Worm (Caenorhabditis elegans) whole organism, young adult: ENCODE data around the gene rpc-11.
A peak's percentile ranks its signal among the peaks of the same experiment; 100 is the strongest.

Experiments
- B0261.1 ChIP-seq: sonication (generic microtip); optimal IDR thresholded peaks from 2 replicates; lab custom pipeline; 2016; ENCODE audit warnings: mild to moderate bottlenecking, missing genetic modification characterization, moderate library complexity, missing compliant biosample characterization
- B0336.3 ChIP-seq: fragments of 200-800 bp; sonication (Bioruptor generic); IDR thresholded peaks from 2 replicates; pipeline ENCODE4 v1.3.6; 2022; ENCODE audit warnings: missing genetic modification characterization, missing compliant biosample characterization
- D2030.7 ChIP-seq: fragments of 200-800 bp; sonication (Bioruptor generic); IDR thresholded peaks from 2 replicates; pipeline ENCODE4 v1.3.6; 2022; ENCODE audit warnings: missing genetic modification reagents, missing genetic modification characterization, missing compliant biosample characterization
- F39B2.1 ChIP-seq: fragments of 200-800 bp; sonication (Bioruptor generic); IDR thresholded peaks from 2 replicates; pipeline ENCODE4 v1.3.6; 2022; ENCODE audit warnings: missing genetic modification reagents, missing genetic modification characterization, missing compliant biosample characterization
- T07F8.4 ChIP-seq: sonication (generic microtip); optimal IDR thresholded peaks from 2 replicates; lab custom pipeline; 2016; ENCODE audit warnings: mild to moderate bottlenecking, missing genetic modification characterization, moderate library complexity, missing compliant biosample characterization
- Y53G8AR.9 ChIP-seq: fragments of 200-800 bp; sonication (Bioruptor generic); conservative IDR thresholded peaks from 2 replicates; pipeline ENCODE4 v1.3.6; 2022; ENCODE audit warnings: missing genetic modification reagents, missing genetic modification characterization, missing compliant biosample characterization
- Y56A3A.18 ChIP-seq: fragments of 200-800 bp; sonication (Bioruptor generic); IDR thresholded peaks from 2 replicates; pipeline ENCODE4 v1.3.6; 2022; ENCODE audit warnings: missing genetic modification reagents, missing genetic modification characterization, missing compliant biosample characterization
- Y67H2A.10 ChIP-seq: fragments of 200-800 bp; sonication (Bioruptor generic); conservative IDR thresholded peaks from 2 replicates; pipeline ENCODE4 v1.3.6; 2022; ENCODE audit warnings: missing genetic modification reagents, missing genetic modification characterization, missing compliant biosample characterization
- Y95B8A.8 ChIP-seq: fragments of 200-800 bp; sonication (Bioruptor generic); IDR thresholded peaks from 2 replicates; pipeline ENCODE4 v1.3.6; 2022; ENCODE audit warnings: missing genetic modification reagents, missing genetic modification characterization, missing compliant biosample characterization
- aptf-2 ChIP-seq: fragments of 200-800 bp; sonication (Bioruptor generic); conservative IDR thresholded peaks from 2 replicates; pipeline ENCODE4 v1.3.6; 2022; ENCODE audit warnings: missing genetic modification reagents, missing genetic modification characterization, missing compliant biosample characterization
- aptf-3 ChIP-seq: fragments of 200-800 bp; sonication (Bioruptor generic); IDR thresholded peaks from 2 replicates; pipeline ENCODE4 v1.3.6; 2022; ENCODE audit warnings: missing genetic modification characterization, missing compliant biosample characterization
- atf-7 ChIP-seq: sonication (generic microtip); optimal IDR thresholded peaks from 2 replicates; lab custom pipeline; 2017; ENCODE audit warnings: mild to moderate bottlenecking, missing genetic modification characterization, missing compliant biosample characterization
- attf-6 ChIP-seq: fragments of 200-800 bp; sonication (Bioruptor generic); IDR thresholded peaks from 2 replicates; pipeline ENCODE4 v1.3.6; 2022; ENCODE audit warnings: missing genetic modification reagents, missing genetic modification characterization, missing compliant biosample characterization
- bed-2 ChIP-seq: fragments of 200-800 bp; sonication (Bioruptor generic); IDR thresholded peaks from 2 replicates; pipeline ENCODE4 v1.3.6; 2022; ENCODE audit warnings: missing genetic modification reagents, missing genetic modification characterization, missing compliant biosample characterization
- ccch-3 ChIP-seq: fragments of 200-800 bp; sonication (Bioruptor generic); optimal IDR thresholded peaks from 2 replicates; lab custom pipeline; 2018; ENCODE audit warnings: mild to moderate bottlenecking, missing genetic modification characterization, missing compliant biosample characterization
- cebp-1 ChIP-seq, 2 experiments: fragments of 200-800 bp in 1 of 2; sonication (Bioruptor generic) in 1 of 2; sonication (generic microtip) in 1 of 2; IDR thresholded peaks in 1 of 2; optimal IDR thresholded peaks in 1 of 2; 2 replicates each; pipeline versions ENCODE4 v1.3.6 to Lab custom; 2017 to 2022; ENCODE audit warnings: missing compliant biosample characterization in 2 of 2, missing genetic modification characterization in 2 of 2, mild to moderate bottlenecking in 1 of 2, missing genetic modification reagents in 1 of 2, moderate library complexity in 1 of 2
- ceh-100 ChIP-seq: fragments of 200-800 bp; sonication (Bioruptor generic); IDR thresholded peaks from 2 replicates; pipeline ENCODE4 v1.3.6; 2022; ENCODE audit warnings: missing genetic modification reagents, missing genetic modification characterization, missing compliant biosample characterization
- ceh-58 ChIP-seq: fragments of 200-800 bp; sonication (Bioruptor generic); IDR thresholded peaks from 2 replicates; pipeline ENCODE4 v1.3.6; 2022; ENCODE audit warnings: missing genetic modification characterization, missing compliant biosample characterization
- ceh-79 ChIP-seq: sonication (generic microtip); optimal IDR thresholded peaks from 2 replicates; lab custom pipeline; 2017; ENCODE audit warnings: mild to moderate bottlenecking, missing genetic modification characterization, missing compliant biosample characterization
- chd-7 ChIP-seq: sonication (generic microtip); optimal IDR thresholded peaks from 2 replicates; lab custom pipeline; 2016; ENCODE audit warnings: mild to moderate bottlenecking, missing genetic modification characterization, moderate library complexity, missing compliant biosample characterization
- die-1 ChIP-seq: sonication (generic microtip); optimal IDR thresholded peaks from 2 replicates; lab custom pipeline; 2016; ENCODE audit warnings: missing genotype, mild to moderate bottlenecking, missing genetic modification characterization, missing compliant biosample characterization
- dox-1 ChIP-seq: fragments of 200-800 bp; sonication (Bioruptor generic); IDR thresholded peaks from 2 replicates; pipeline ENCODE4 v1.3.6; 2022; ENCODE audit warnings: missing genetic modification reagents, missing genetic modification characterization, missing compliant biosample characterization
- dpl-1 ChIP-seq: fragments of 150-350 bp; optimal IDR thresholded peaks from 2 replicates; lab custom pipeline; 2014; ENCODE audit warnings: missing biosample characterization, missing genetic modification reagents, missing genetic modification characterization
- efl-1 ChIP-seq: fragments of 150-350 bp; optimal IDR thresholded peaks from 2 replicates; lab custom pipeline; 2014; ENCODE audit warnings: missing biosample characterization, missing genetic modification reagents, missing genetic modification characterization
- gei-17 ChIP-seq: fragments of 200-800 bp; sonication (Bioruptor generic); optimal IDR thresholded peaks from 2 replicates; lab custom pipeline; 2018; ENCODE audit warnings: mild to moderate bottlenecking, missing genetic modification characterization, missing compliant biosample characterization
- hlh-12 ChIP-seq: sonication (generic microtip); optimal IDR thresholded peaks from 2 replicates; lab custom pipeline; 2016; ENCODE audit warnings: missing genetic modification characterization, missing compliant biosample characterization
- let-607 ChIP-seq, 2 experiments: fragments of 200-800 bp in 1 of 2; sonication (Bioruptor generic) in 1 of 2; sonication (generic microtip) in 1 of 2; optimal IDR thresholded peaks; 2 replicates each; lab custom pipeline; 2016 to 2018; ENCODE audit warnings: mild to moderate bottlenecking in 2 of 2, missing compliant biosample characterization in 2 of 2, missing genetic modification characterization in 2 of 2, moderate library complexity in 2 of 2, missing genotype in 1 of 2
- lin-40 ChIP-seq: sonication (generic microtip); optimal IDR thresholded peaks from 2 replicates; lab custom pipeline; 2016; ENCODE audit warnings: missing genetic modification characterization, mild to moderate bottlenecking, missing compliant biosample characterization, missing genotype, missing genetic modification reagents
- lin-54 ChIP-seq: fragments of 200-800 bp; sonication (Bioruptor generic); optimal IDR thresholded peaks from 2 replicates; lab custom pipeline; 2018; ENCODE audit warnings: mild to moderate bottlenecking, missing genetic modification characterization, missing compliant biosample characterization
- madf-10 ChIP-seq: sonication (generic microtip); optimal IDR thresholded peaks from 2 replicates; lab custom pipeline; 2016; ENCODE audit warnings: mild to moderate bottlenecking, missing genetic modification characterization, missing compliant biosample characterization
- madf-3 ChIP-seq: fragments of 200-800 bp; sonication (Bioruptor generic); IDR thresholded peaks from 2 replicates; pipeline ENCODE4 v1.3.6; 2022; ENCODE audit warnings: missing genetic modification reagents, missing genetic modification characterization, missing compliant biosample characterization
- madf-6 ChIP-seq: fragments of 200-800 bp; sonication (Bioruptor generic); IDR thresholded peaks from 2 replicates; pipeline ENCODE4 v1.3.6; 2022; ENCODE audit warnings: missing genetic modification reagents, missing genetic modification characterization, missing compliant biosample characterization
- mcd-1 ChIP-seq: fragments of 200-800 bp; sonication (Bioruptor generic); IDR thresholded peaks from 2 replicates; pipeline ENCODE4 v1.3.6; 2022; ENCODE audit warnings: missing genetic modification reagents, missing genetic modification characterization, missing compliant biosample characterization
- nfya-2 ChIP-seq: fragments of 200-800 bp; sonication (Bioruptor generic); IDR thresholded peaks from 2 replicates; pipeline ENCODE4 v1.3.6; 2022; ENCODE audit warnings: missing genetic modification reagents, missing genetic modification characterization, missing compliant biosample characterization
- nhr-80 ChIP-seq: sonication (generic microtip); optimal IDR thresholded peaks from 2 replicates; lab custom pipeline; 2016; ENCODE audit warnings: missing genetic modification characterization, missing compliant biosample characterization
- pbrm-1 ChIP-seq: fragments of 200-800 bp; sonication (Bioruptor generic); IDR thresholded peaks from 2 replicates; pipeline ENCODE4 v1.3.6; 2022; ENCODE audit warnings: missing genetic modification reagents, missing genetic modification characterization, missing compliant biosample characterization
- rcor-1 ChIP-seq: fragments of 200-800 bp; sonication (Bioruptor generic); IDR thresholded peaks from 2 replicates; pipeline ENCODE4 v1.3.6; 2022; ENCODE audit warnings: missing genetic modification reagents, missing genetic modification characterization, missing compliant biosample characterization
- rec-8 ChIP-seq, 2 experiments: sonication (generic microtip); optimal IDR thresholded peaks; 2 replicates each; lab custom pipeline; 2016; ENCODE audit warnings: mild to moderate bottlenecking in 2 of 2, missing genetic modification characterization in 2 of 2, missing genetic modification reagents in 2 of 2, missing genotype in 2 of 2, missing biosample characterization in 1 of 2, missing compliant biosample characterization in 1 of 2, moderate library complexity in 1 of 2
- repo-1 ChIP-seq: sonication (generic microtip); optimal IDR thresholded peaks from 2 replicates; lab custom pipeline; 2017; ENCODE audit warnings: mild to moderate bottlenecking, missing genetic modification characterization, missing compliant biosample characterization
- sea-2 ChIP-seq: fragments of 200-800 bp; sonication (Bioruptor generic); IDR thresholded peaks from 2 replicates; pipeline ENCODE4 v1.3.6; 2022; ENCODE audit warnings: missing genetic modification characterization, missing compliant biosample characterization
- snpc-1.3 ChIP-seq: sonication (generic microtip); optimal IDR thresholded peaks from 2 replicates; lab custom pipeline; 2017; ENCODE audit warnings: missing genetic modification characterization, mild to moderate bottlenecking, missing compliant biosample characterization, antibody characterized with exemption, moderate library complexity, missing genotype, missing genetic modification reagents; ENCODE audit not compliant: insufficient read depth
- snpc-4 ChIP-seq, 5 experiments: fragments of 150-350 bp in 1 of 5; sonication (generic microtip) in 4 of 5; optimal IDR thresholded peaks; 2 replicates each; lab custom pipeline; 2014 to 2018; ENCODE audit warnings: missing genetic modification characterization in 5 of 5, missing biosample characterization in 3 of 5, antibody characterized with exemption in 2 of 5, mild to moderate bottlenecking in 2 of 5, missing compliant biosample characterization in 2 of 5, missing genotype in 2 of 5, moderate library complexity in 2 of 5, missing genetic modification reagents in 1 of 5
- tbp1 ChIP-seq: fragments of 200-800 bp; sonication (Bioruptor generic); optimal IDR thresholded peaks from 2 replicates; lab custom pipeline; 2018; ENCODE audit warnings: mild to moderate bottlenecking, missing genetic modification characterization, missing compliant biosample characterization
- unc-62 ChIP-seq: fragments of 150-350 bp; optimal IDR thresholded peaks from 2 replicates; lab custom pipeline; 2014; ENCODE audit warnings: missing biosample characterization, missing genetic modification reagents, missing genetic modification characterization
- xnd-1 ChIP-seq: sonication (generic microtip); optimal IDR thresholded peaks from 2 replicates; lab custom pipeline; 2016; ENCODE audit warnings: missing genotype, missing genetic modification reagents, missing genetic modification characterization, missing compliant biosample characterization

Gene rpc-11

DNA sequence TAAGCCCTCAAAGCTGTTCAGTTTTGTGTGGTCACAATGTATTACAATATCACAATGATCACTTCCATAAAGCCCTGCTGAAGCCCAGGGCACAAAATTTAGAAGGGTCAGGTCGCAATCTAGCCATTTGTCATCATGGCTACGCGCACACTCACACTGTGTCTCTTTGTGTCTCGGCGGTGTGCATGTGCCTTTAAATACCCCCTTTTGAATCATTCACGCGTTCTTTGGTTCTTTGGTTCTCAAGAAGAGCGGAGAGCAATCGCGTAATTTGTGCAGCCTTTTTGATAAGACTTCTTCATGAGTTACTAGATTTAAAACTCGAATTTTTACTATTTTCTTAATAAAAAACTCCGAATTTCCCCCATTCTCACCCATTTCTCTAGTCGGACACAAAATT lies 45.2 kb upstream of the rpc-11 start:
- TF ChIP-seq mcd-1 (GFP tag; lab: Robert Waterston, UW), result 0 out of 2 replicates have a peak, but pooled peaks have one; percentile 14
- TF ChIP-seq nhr-80 (tag; lab: Kevin White, UChicago), result peak; percentile 69
- TF ChIP-seq dox-1 (GFP tag; lab: Robert Waterston, UW), result peak; percentile 20; the same call in 1 of the 2 replicates
- no peak for TF ChIP-seq madf-6 (GFP tag; lab: Robert Waterston, UW)
- TF ChIP-seq unc-62, result no peak
- TF ChIP-seq tbp1 (GFP tag; lab: Kevin White, UChicago), result peak; percentile 34
- no peak for TF ChIP-seq F39B2.1
- no peak for TF ChIP-seq madf-3

DNA sequence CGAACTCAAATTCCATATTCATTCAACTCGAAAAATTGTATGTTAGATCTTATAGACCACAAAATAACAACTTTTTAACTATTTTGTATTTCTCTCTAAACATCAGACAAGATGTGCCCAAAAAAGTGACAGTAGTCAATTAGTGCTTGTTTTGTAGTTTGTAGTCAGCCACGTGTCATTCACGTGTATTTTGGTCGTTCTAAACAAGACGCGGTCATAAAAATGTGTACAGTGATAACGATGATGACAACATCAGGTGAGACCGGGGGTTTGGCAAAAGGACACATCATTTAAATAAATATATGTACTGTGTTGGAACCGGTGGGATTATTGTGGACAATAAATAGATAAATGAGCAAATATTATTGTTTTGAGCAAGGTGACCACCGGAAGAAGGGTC lies 44.4 kb upstream of the rpc-11 start:
- TF ChIP-seq dpl-1 (GFP tag; lab: Kevin White, UChicago), result no peak
- TF ChIP-seq Y67H2A.10, result no peak
- no peak for TF ChIP-seq madf-10
- no peak for TF ChIP-seq ccch-3 (GFP tag; lab: Kevin White, UChicago)
- no peak for TF ChIP-seq bed-2 (GFP tag; lab: Robert Waterston, UW)
- TF ChIP-seq lin-40 (tag; lab: Kevin White, UChicago), result peak; percentile 33
- no peak for TF ChIP-seq B0261.1 (tag; lab: Kevin White, UChicago)
- no peak for TF ChIP-seq chd-7 (tag; lab: Kevin White, UChicago)
- TF ChIP-seq atf-7, result peak; percentile 67
- TF ChIP-seq die-1, result no peak
- TF ChIP-seq efl-1 (GFP tag; lab: Kevin White, UChicago), result no peak
- 0 out of 2 replicates have a peak, but pooled peaks have one; percentile 22 for TF ChIP-seq Y95B8A.8
- TF ChIP-seq nhr-80 (tag; lab: Kevin White, UChicago), result peak; percentile 65
- no peak for TF ChIP-seq rcor-1 (GFP tag; lab: Robert Waterston, UW)
- no peak for TF ChIP-seq ceh-58 (GFP tag; lab: Robert Waterston, UW)
- no peak for TF ChIP-seq gei-17 (GFP tag; lab: Kevin White, UChicago)
- TF ChIP-seq nfya-2 (GFP tag; lab: Robert Waterston, UW), result no peak
- TF ChIP-seq tbp1 (GFP tag; lab: Kevin White, UChicago), result peak; percentile 39
- TF ChIP-seq cebp-1 (GFP tag; IDR thresholded peaks at IDR 0.05; lab: Robert Waterston, UW), result no peak
- peak; percentile 24 for TF ChIP-seq cebp-1 (tag; optimal IDR thresholded peaks at IDR 0.05; lab: Kevin White, UChicago)
- TF ChIP-seq attf-6, result no peak
- no peak for TF ChIP-seq snpc-4 (GFP tag; optimal IDR thresholded peaks at IDR 0.05; lab: Kevin White, UChicago)
- TF ChIP-seq snpc-4 (tag; optimal IDR thresholded peaks at IDR 0.05; lab: Kevin White, UChicago), result no peak
- TF ChIP-seq ceh-79 (tag; lab: Kevin White, UChicago), result no peak
- 0 out of 2 replicates have a peak, but pooled peaks have one; percentile 15 for TF ChIP-seq B0336.3 (GFP tag; lab: Robert Waterston, UW)
- no peak for TF ChIP-seq repo-1 (tag; lab: Kevin White, UChicago)
- TF ChIP-seq unc-62, result no peak
- TF ChIP-seq mcd-1 (GFP tag; lab: Robert Waterston, UW), result no peak
- TF ChIP-seq lin-54 (GFP tag; lab: Kevin White, UChicago), result no peak
- TF ChIP-seq pbrm-1 (GFP tag; lab: Robert Waterston, UW), result no peak
- TF ChIP-seq rec-8 (tag; optimal IDR thresholded peaks at IDR 0.05; lab: Kevin White, UChicago), result no peak
- no peak for TF ChIP-seq snpc-1.3 (tag; lab: Kevin White, UChicago)
- TF ChIP-seq aptf-2 (GFP tag; lab: Robert Waterston, UW), result no peak
- no peak for TF ChIP-seq hlh-12 (tag; lab: Kevin White, UChicago)
- no peak for TF ChIP-seq D2030.7 (GFP tag; lab: Robert Waterston, UW)
- no peak for TF ChIP-seq Y56A3A.18 (GFP tag; lab: Robert Waterston, UW)
- TF ChIP-seq T07F8.4 (tag; lab: Kevin White, UChicago), result no peak
- TF ChIP-seq dox-1 (GFP tag; lab: Robert Waterston, UW), result no peak
- no peak for TF ChIP-seq ceh-100 (GFP tag; lab: Robert Waterston, UW)
- no peak for TF ChIP-seq aptf-3 (GFP tag; lab: Robert Waterston, UW)
- no peak for TF ChIP-seq sea-2 (GFP tag; lab: Robert Waterston, UW)
- no peak; the same call in 1 of the 2 replicates for TF ChIP-seq Y53G8AR.9 (GFP tag; lab: Robert Waterston, UW)
- TF ChIP-seq F39B2.1, result no peak
- TF ChIP-seq let-607 (tag; optimal IDR thresholded peaks at IDR 0.05; lab: Kevin White, UChicago), result peak in 1 of 2 experiments; percentile 56
- TF ChIP-seq madf-6 (GFP tag; lab: Robert Waterston, UW), result no peak
- no peak for TF ChIP-seq xnd-1 (tag; lab: Kevin White, UChicago)
